Fruit fly (Drosophila melanogaster) whole organism, embryonic: ENCODE measurements around the gene Rbp6.

ENCODE experiments used
- ATbp ChIP-seq: fragments of 200-800 bp; sonication (Bioruptor generic); optimal IDR thresholded peaks from 2 replicates; lab custom pipeline; 2017; ENCODE audit warnings: missing biosample characterization, mild to moderate bottlenecking, missing genetic modification characterization, missing genetic modification reagents
- Antp ChIP-seq: fragments of 200-800 bp; sonication (Bioruptor generic); optimal IDR thresholded peaks from 3 replicates; lab custom pipeline; 2016; ENCODE audit warnings: missing biosample characterization, missing genetic modification characterization
- Atf-2 ChIP-seq: fragments of 200-800 bp; sonication (Bioruptor generic); optimal IDR thresholded peaks from 2 replicates; lab custom pipeline; 2016; ENCODE audit warnings: missing biosample characterization, missing genetic modification characterization
- B-H1 ChIP-seq: fragments of 200-800 bp; sonication (Bioruptor generic); IDR thresholded peaks from 3 replicates; pipeline ENCODE4 v1.3.6; 2022; ENCODE audit warnings: missing biosample characterization, missing genetic modification characterization
- BEAF-32 ChIP-seq: fragments of 200-800 bp; sonication (Bioruptor generic); optimal IDR thresholded peaks from 3 replicates; lab custom pipeline; 2017; ENCODE audit warnings: missing biosample characterization, missing genetic modification characterization, mild to moderate bottlenecking, moderate library complexity, missing genetic modification reagents
- CG10147 ChIP-seq: fragments of 200-800 bp; sonication (Bioruptor generic); optimal IDR thresholded peaks from 2 replicates; lab custom pipeline; 2019; ENCODE audit warnings: missing biosample characterization, mild to moderate bottlenecking, missing genetic modification characterization, moderate library complexity
- CG10543 ChIP-seq: fragments of 200-800 bp; sonication (Bioruptor generic); optimal IDR thresholded peaks from 3 replicates; lab custom pipeline; 2017; ENCODE audit warnings: missing biosample characterization, mild to moderate bottlenecking, missing genetic modification characterization, moderate library complexity
- CG11504 ChIP-seq: fragments of 200-800 bp; sonication (Bioruptor generic); optimal IDR thresholded peaks from 3 replicates; lab custom pipeline; 2019; ENCODE audit warnings: missing biosample characterization, mild to moderate bottlenecking, missing genetic modification characterization, moderate library complexity
- CG14667 ChIP-seq: fragments of 200-800 bp; sonication (Bioruptor generic); IDR thresholded peaks from 2 replicates; pipeline ENCODE4 v1.3.6; 2022; ENCODE audit warnings: missing biosample characterization, missing genetic modification characterization
- CG15073 ChIP-seq: fragments of 200-800 bp; sonication (Bioruptor generic); optimal IDR thresholded peaks from 2 replicates; lab custom pipeline; 2016; ENCODE audit warnings: missing biosample characterization, missing genetic modification characterization
- CG17385 ChIP-seq: fragments of 200-800 bp; sonication (Bioruptor generic); optimal IDR thresholded peaks from 3 replicates; lab custom pipeline; 2018; ENCODE audit warnings: missing biosample characterization, mild to moderate bottlenecking, missing genetic modification characterization
- CG17568 ChIP-seq: fragments of 200-800 bp; sonication (Bioruptor generic); optimal IDR thresholded peaks from 2 replicates; lab custom pipeline; 2018; ENCODE audit warnings: missing biosample characterization, mild to moderate bottlenecking, missing genetic modification characterization, moderate library complexity
- CG3065 ChIP-seq: fragments of 200-800 bp; sonication (Bioruptor generic); optimal IDR thresholded peaks from 2 replicates; lab custom pipeline; 2016; ENCODE audit warnings: missing biosample characterization, missing genetic modification characterization
- CG3726 ChIP-seq: fragments of 200-800 bp; sonication (Bioruptor generic); IDR thresholded peaks from 3 replicates; pipeline ENCODE4, ENCODE4 v1.3.6; 2022; ENCODE audit warnings: missing biosample characterization, missing genetic modification characterization
- CG42726 ChIP-seq: fragments of 200-800 bp; sonication (Bioruptor generic); IDR thresholded peaks from 2 replicates; pipeline ENCODE4 v1.3.6; 2022; ENCODE audit warnings: missing biosample characterization, missing genetic modification characterization; ENCODE audit not compliant: partially characterized antibody
- CG4424 ChIP-seq: fragments of 200-800 bp; sonication (Bioruptor generic); optimal IDR thresholded peaks from 3 replicates; lab custom pipeline; 2016; ENCODE audit warnings: missing biosample characterization, missing genetic modification characterization
- CG4820 ChIP-seq: fragments of 200-800 bp; sonication (Bioruptor generic); optimal IDR thresholded peaks from 3 replicates; lab custom pipeline; 2016; ENCODE audit warnings: missing biosample characterization, missing genetic modification characterization
- CG6175 ChIP-seq: fragments of 200-800 bp; sonication (Bioruptor generic); IDR thresholded peaks from 3 replicates; pipeline ENCODE4 v1.3.6; 2022; ENCODE audit warnings: missing biosample characterization, missing genetic modification characterization
- CG7372 ChIP-seq: fragments of 200-800 bp; sonication (Bioruptor generic); IDR thresholded peaks from 2 replicates; pipeline ENCODE4 v1.3.6; 2022; ENCODE audit warnings: missing biosample characterization, missing genetic modification characterization
- CG7556 ChIP-seq: fragments of 200-800 bp; sonication (Bioruptor generic); optimal IDR thresholded peaks from 2 replicates; lab custom pipeline; 2017; ENCODE audit warnings: missing biosample characterization, mild to moderate bottlenecking, missing genetic modification characterization
- CG8290 ChIP-seq, 3 experiments: fragments of 200-800 bp; sonication (Bioruptor generic); optimal IDR thresholded peaks; 2 replicates each; lab custom pipeline; 2016 to 2019; ENCODE audit warnings: missing biosample characterization in 3 of 3, missing genetic modification characterization in 3 of 3, mild to moderate bottlenecking in 2 of 3, moderate library complexity in 1 of 3
- CG9817 ChIP-seq: fragments of 200-800 bp; sonication (Bioruptor generic); optimal IDR thresholded peaks from 2 replicates; lab custom pipeline; 2018; ENCODE audit warnings: missing biosample characterization, mild to moderate bottlenecking, missing genetic modification characterization, moderate library complexity
- CkIIα-i1 ChIP-seq: fragments of 200-800 bp; sonication (Bioruptor generic); IDR thresholded peaks from 2 replicates; pipeline ENCODE4 v1.3.6; 2022; ENCODE audit warnings: missing biosample characterization, missing genetic modification characterization
- Fer2 ChIP-seq: fragments of 200-800 bp; sonication (Bioruptor generic); optimal IDR thresholded peaks from 2 replicates; lab custom pipeline; 2018; ENCODE audit warnings: missing biosample characterization, mild to moderate bottlenecking, missing genetic modification characterization, moderate library complexity
- HHEX ChIP-seq: fragments of 200-800 bp; sonication (Bioruptor generic); optimal IDR thresholded peaks from 3 replicates; lab custom pipeline; 2017; ENCODE audit warnings: missing biosample characterization, mild to moderate bottlenecking, missing genetic modification characterization, missing genetic modification reagents
- MESR4 ChIP-seq: fragments of 200-800 bp; sonication (Bioruptor generic); optimal IDR thresholded peaks from 2 replicates; lab custom pipeline; 2018; ENCODE audit warnings: missing biosample characterization, mild to moderate bottlenecking, missing genetic modification characterization, moderate library complexity
- Mad ChIP-seq: fragments of 200-800 bp; sonication (Bioruptor generic); optimal IDR thresholded peaks from 2 replicates; lab custom pipeline; 2016; ENCODE audit warnings: missing biosample characterization, missing genetic modification characterization
- Myb ChIP-seq: fragments of 200-800 bp; sonication (Bioruptor generic); optimal IDR thresholded peaks from 2 replicates; lab custom pipeline; 2016; ENCODE audit warnings: missing biosample characterization, missing genetic modification characterization
- NK7.1 ChIP-seq: fragments of 200-800 bp; sonication (Bioruptor generic); optimal IDR thresholded peaks from 3 replicates; lab custom pipeline; 2016; ENCODE audit warnings: missing biosample characterization, missing genetic modification characterization
- Side ChIP-seq: fragments of 200-800 bp; sonication (Bioruptor generic); optimal IDR thresholded peaks from 2 replicates; lab custom pipeline; 2016; ENCODE audit warnings: missing biosample characterization, missing genetic modification characterization
- Six4 ChIP-seq: fragments of 200-800 bp; sonication (Bioruptor generic); optimal IDR thresholded peaks from 2 replicates; lab custom pipeline; 2016; ENCODE audit warnings: missing biosample characterization, missing genetic modification characterization
- Xrp1 ChIP-seq: fragments of 200-800 bp; sonication (Bioruptor generic); IDR thresholded peaks from 2 replicates; pipeline ENCODE4 v1.3.6; 2022; ENCODE audit warnings: missing biosample characterization, missing genetic modification characterization
- YL-1 ChIP-seq: fragments of 200-800 bp; sonication (Bioruptor generic); optimal IDR thresholded peaks from 3 replicates; lab custom pipeline; 2017; ENCODE audit warnings: missing biosample characterization, mild to moderate bottlenecking, missing genetic modification characterization
- ac ChIP-seq: fragments of 200-800 bp; sonication (Bioruptor generic); optimal IDR thresholded peaks from 3 replicates; lab custom pipeline; 2017; ENCODE audit warnings: missing biosample characterization, mild to moderate bottlenecking, missing genetic modification characterization
- btn ChIP-seq: fragments of 200-800 bp; sonication (Bioruptor generic); optimal IDR thresholded peaks from 2 replicates; lab custom pipeline; 2016; ENCODE audit warnings: missing biosample characterization, missing genetic modification characterization
- chn ChIP-seq: fragments of 200-800 bp; sonication (Bioruptor generic); optimal IDR thresholded peaks from 2 replicates; lab custom pipeline; 2016; ENCODE audit warnings: missing biosample characterization, missing genetic modification characterization
- danr ChIP-seq: fragments of 200-800 bp; sonication (Bioruptor generic); IDR thresholded peaks from 2 replicates; pipeline ENCODE4 v1.3.6; 2022; ENCODE audit warnings: missing biosample characterization, missing genetic modification characterization
- disco-r ChIP-seq: fragments of 200-800 bp; sonication (Bioruptor generic); optimal IDR thresholded peaks from 2 replicates; lab custom pipeline; 2016; ENCODE audit warnings: missing biosample characterization, missing genetic modification characterization
- dysf ChIP-seq: fragments of 200-800 bp; sonication (Bioruptor generic); IDR thresholded peaks from 3 replicates; pipeline ENCODE4 v1.3.6; 2022; ENCODE audit warnings: missing biosample characterization, missing genetic modification characterization
- ems ChIP-seq: fragments of 200-800 bp; sonication (Bioruptor generic); optimal IDR thresholded peaks from 3 replicates; lab custom pipeline; 2016; ENCODE audit warnings: missing biosample characterization, missing genetic modification characterization
- gem ChIP-seq: fragments of 200-800 bp; sonication (Bioruptor generic); optimal IDR thresholded peaks from 2 replicates; lab custom pipeline; 2019; ENCODE audit warnings: missing biosample characterization, mild to moderate bottlenecking, missing genetic modification characterization, moderate library complexity
- mam ChIP-seq: fragments of 200-800 bp; sonication (Bioruptor generic); optimal IDR thresholded peaks from 3 replicates; lab custom pipeline; 2016; ENCODE audit warnings: missing biosample characterization, missing genetic modification characterization
- pum ChIP-seq: fragments of 200-800 bp; sonication (Bioruptor generic); optimal IDR thresholded peaks from 2 replicates; lab custom pipeline; 2016; ENCODE audit warnings: missing biosample characterization, missing genetic modification characterization
- rib ChIP-seq: fragments of 200-800 bp; sonication (Bioruptor generic); IDR thresholded peaks from 2 replicates; pipeline ENCODE4 v1.3.6; 2022; ENCODE audit warnings: missing biosample characterization, missing genetic modification characterization
- row ChIP-seq: fragments of 200-800 bp; sonication (Bioruptor generic); IDR thresholded peaks from 3 replicates; pipeline ENCODE4 v1.3.6; 2022; ENCODE audit warnings: missing biosample characterization, missing genetic modification characterization
- seq ChIP-seq: fragments of 200-800 bp; sonication (Bioruptor generic); IDR thresholded peaks from 2 replicates; pipeline ENCODE4 v1.3.6; 2022; ENCODE audit warnings: missing biosample characterization, missing genetic modification characterization
- so ChIP-seq: fragments of 200-800 bp; sonication (Bioruptor generic); IDR thresholded peaks from 3 replicates; pipeline ENCODE4 v1.3.6; 2022; ENCODE audit warnings: missing biosample characterization, missing genetic modification characterization
- sob ChIP-seq: fragments of 200-800 bp; sonication (Bioruptor generic); IDR thresholded peaks from 2 replicates; pipeline ENCODE4 v1.3.6; 2022; ENCODE audit warnings: missing biosample characterization, missing genetic modification characterization
- tin ChIP-seq: fragments of 200-800 bp; sonication (Bioruptor generic); optimal IDR thresholded peaks from 3 replicates; lab custom pipeline; 2016; ENCODE audit warnings: missing biosample characterization, missing genetic modification characterization
- vvl ChIP-seq: fragments of 200-800 bp; sonication (Bioruptor generic); IDR thresholded peaks from 2 replicates; pipeline ENCODE4 v1.3.6; 2022; ENCODE audit warnings: missing biosample characterization, missing genetic modification characterization

The Rbp6 gene

DNA sequence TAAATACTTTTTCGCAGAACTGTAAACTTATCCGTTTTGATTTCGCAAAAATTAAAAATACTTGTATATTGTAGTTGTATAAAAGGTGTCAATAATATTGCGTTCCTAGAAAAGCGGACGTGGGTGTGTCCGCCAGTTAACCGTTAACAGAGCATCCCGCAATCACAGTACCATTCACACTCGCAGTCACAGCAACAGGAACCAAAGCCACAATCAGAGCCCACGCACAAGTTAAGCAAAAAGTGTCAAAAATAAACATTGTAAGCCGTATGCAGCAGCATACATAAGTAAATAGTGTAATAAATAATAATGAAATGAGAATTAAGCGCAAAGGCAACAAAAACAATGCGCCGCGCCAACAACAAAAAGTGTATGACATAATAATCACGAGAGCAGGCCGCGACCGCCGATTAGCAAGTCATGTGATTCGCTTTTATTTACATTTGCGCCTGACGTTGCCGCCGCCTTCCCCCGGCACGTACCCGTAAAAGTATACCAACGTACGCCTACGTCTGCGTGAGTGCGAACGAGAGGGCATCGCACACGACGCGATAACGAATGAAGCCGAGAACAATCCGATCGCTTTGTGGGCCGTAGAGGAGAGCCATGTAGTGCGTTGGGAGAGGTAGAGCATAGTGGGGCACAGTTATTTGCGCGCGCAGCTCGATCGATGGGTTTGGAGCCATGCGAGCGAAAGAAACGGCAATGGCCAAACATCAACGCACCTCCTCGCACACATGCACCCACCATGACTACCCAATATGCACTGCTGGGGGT is 228.1 kb downstream of the Rbp6 start (continued):
- peak; percentile 92 for TF ChIP-seq CG6175
- TF ChIP-seq HHEX, result peak; percentile 40
- peak; percentile 54 for TF ChIP-seq CG7556 (GFP tag; lab: Kevin White, UChicago)
- TF ChIP-seq Antp (GFP tag; lab: Kevin White, UChicago), result no peak
- peak; percentile 34 for TF ChIP-seq CG4424 (GFP tag; lab: Kevin White, UChicago)
- no peak for TF ChIP-seq btn (GFP tag; lab: Kevin White, UChicago)
- TF ChIP-seq disco-r, result no peak
- TF ChIP-seq Myb (GFP tag; lab: Kevin White, UChicago), result peak; percentile 2
- no peak for TF ChIP-seq NK7.1 (GFP tag; lab: Kevin White, UChicago)
- TF ChIP-seq danr (GFP tag; lab: Robert Waterston, UW), result no peak
- TF ChIP-seq CG3065 (GFP tag; lab: Kevin White, UChicago), result no peak
- no peak for TF ChIP-seq BEAF-32 (GFP tag; lab: Kevin White, UChicago)
- no peak for TF ChIP-seq Mad (GFP tag; lab: Kevin White, UChicago)
- TF ChIP-seq CG10147 (GFP tag; lab: Kevin White, UChicago), result no peak
- TF ChIP-seq Xrp1 (GFP tag; lab: Robert Waterston, UW), result peak; percentile 13; the same call in 1 of the 2 replicates
- TF ChIP-seq MESR4 (GFP tag; lab: Kevin White, UChicago), result no peak
- no peak for TF ChIP-seq tin
- peak; percentile 12 for TF ChIP-seq CG4820 (GFP tag; lab: Kevin White, UChicago)
- TF ChIP-seq rib, result peak; percentile 93
- TF ChIP-seq row (GFP tag; lab: Robert Waterston, UW), result peak; percentile 54; the same call in 2 of the 3 replicates
- peak; percentile 22 for TF ChIP-seq CG9817
- TF ChIP-seq vvl (GFP tag; lab: Robert Waterston, UW), result peak; percentile 76; the same call in 1 of the 2 replicates
- no peak for TF ChIP-seq YL-1
- peak; percentile 67; the same call in 1 of the 2 replicates for TF ChIP-seq CG42726
- no peak for TF ChIP-seq ems (GFP tag; lab: Kevin White, UChicago)
- TF ChIP-seq CG15073, result no peak
- no peak for TF ChIP-seq CG14667 (GFP tag; lab: Robert Waterston, UW)
- no peak for TF ChIP-seq so (GFP tag; lab: Robert Waterston, UW)
- peak; percentile 58 for TF ChIP-seq ATbp
- TF ChIP-seq sob (GFP tag; lab: Robert Waterston, UW), result peak; percentile 18; the same call in 1 of the 2 replicates
- peak; percentile 52 for TF ChIP-seq CG17568 (GFP tag; lab: Kevin White, UChicago)
- no peak for TF ChIP-seq CkIIα-i1 (GFP tag; lab: Robert Waterston, UW)
- peak; percentile 63 for TF ChIP-seq CG11504 (tag; lab: Kevin White, UChicago)
- no peak for TF ChIP-seq Six4
- no peak for TF ChIP-seq CG7372 (GFP tag; lab: Robert Waterston, UW)
- no peak for TF ChIP-seq Fer2 (tag; lab: Kevin White, UChicago)
- no peak for TF ChIP-seq Atf-2 (GFP tag; lab: Kevin White, UChicago)
- peak; percentile 52 for TF ChIP-seq mam (GFP tag; lab: Kevin White, UChicago)
- TF ChIP-seq ac (GFP tag; lab: Kevin White, UChicago), result no peak
- peak; percentile 30; the same call in 1 of the 3 replicates for TF ChIP-seq dysf
- no peak; the same call in 2 of the 3 replicates for TF ChIP-seq B-H1
- TF ChIP-seq chn (GFP tag; lab: Kevin White, UChicago), result peak; percentile 51
- TF ChIP-seq CG17385, result peak; percentile 21
- TF ChIP-seq Side (GFP tag; lab: Kevin White, UChicago), result no peak
- TF ChIP-seq gem (tag; lab: Kevin White, UChicago), result peak; percentile 61
- peak; percentile 99 for TF ChIP-seq CG10543 (GFP tag; lab: Kevin White, UChicago)
- TF ChIP-seq CG3726 (GFP tag; lab: Robert Waterston, UW), result no peak
- peak; percentile 23; the same call in 1 of the 2 replicates for TF ChIP-seq seq (GFP tag; lab: Robert Waterston, UW)
- TF ChIP-seq pum (GFP tag; lab: Kevin White, UChicago), result no peak
- peak; percentile 39 for TF ChIP-seq CG8290 (GFP tag; optimal IDR thresholded peaks at IDR 0.05; lab: Kevin White, UChicago)
- peak; percentile 10 to 87 for TF ChIP-seq CG8290 (tag; optimal IDR thresholded peaks at IDR 0.05; lab: Kevin White, UChicago)
